Fruit fly (Drosophila melanogaster) whole organism, embryonic: Measurements from ENCODE around the gene TwdlB.

Experiments
- ATbp ChIP-seq: fragments of 200-800 bp; sonication (Bioruptor generic); optimal IDR thresholded peaks from 2 replicates; lab custom pipeline; 2017; ENCODE audit warnings: missing biosample characterization, mild to moderate bottlenecking, missing genetic modification characterization, missing genetic modification reagents
- Asciz ChIP-seq: fragments of 200-800 bp; sonication (Bioruptor generic); optimal IDR thresholded peaks from 2 replicates; lab custom pipeline; 2017; ENCODE audit warnings: missing biosample characterization, mild to moderate bottlenecking, missing genetic modification characterization, missing genetic modification reagents
- CG10462 ChIP-seq: fragments of 200-800 bp; sonication (Bioruptor generic); optimal IDR thresholded peaks from 2 replicates; lab custom pipeline; 2016; ENCODE audit warnings: missing biosample characterization, missing genetic modification characterization
- CG14441 ChIP-seq: fragments of 200-800 bp; sonication (Bioruptor generic); IDR thresholded peaks from 2 replicates; pipeline ENCODE4 v1.3.6; 2022; ENCODE audit warnings: missing biosample characterization, missing genetic modification characterization
- CG15479 ChIP-seq: fragments of 200-800 bp; sonication (Bioruptor generic); optimal IDR thresholded peaks from 3 replicates; lab custom pipeline; 2019; ENCODE audit warnings: missing biosample characterization, mild to moderate bottlenecking, missing genetic modification characterization, moderate library complexity
- CG15696 ChIP-seq: fragments of 200-800 bp; sonication (Bioruptor generic); optimal IDR thresholded peaks from 2 replicates; lab custom pipeline; 2019; ENCODE audit warnings: missing biosample characterization, mild to moderate bottlenecking, missing genetic modification characterization, moderate library complexity
- CG17328 ChIP-seq: fragments of 200-800 bp; sonication (Bioruptor generic); IDR thresholded peaks from 2 replicates; pipeline ENCODE4 v1.3.6; 2022; ENCODE audit warnings: missing biosample characterization, missing genetic modification characterization
- CG17568 ChIP-seq: fragments of 200-800 bp; sonication (Bioruptor generic); optimal IDR thresholded peaks from 2 replicates; lab custom pipeline; 2018; ENCODE audit warnings: missing biosample characterization, mild to moderate bottlenecking, missing genetic modification characterization, moderate library complexity
- CG18262 ChIP-seq: fragments of 200-800 bp; optimal IDR thresholded peaks from 3 replicates; lab custom pipeline; 2019; ENCODE audit warnings: missing biosample characterization, mild to moderate bottlenecking, missing genetic modification characterization, moderate library complexity
- CG1832 ChIP-seq: fragments of 200-800 bp; sonication (Bioruptor generic); optimal IDR thresholded peaks from 2 replicates; lab custom pipeline; 2017; ENCODE audit warnings: missing biosample characterization, mild to moderate bottlenecking, missing genetic modification characterization, inconsistent platforms
- CG30403 ChIP-seq: fragments of 200-800 bp; sonication (Bioruptor generic); optimal IDR thresholded peaks from 3 replicates; lab custom pipeline; 2016; ENCODE audit warnings: missing biosample characterization, missing genetic modification characterization
- CG31365 ChIP-seq: fragments of 200-800 bp; sonication (Bioruptor generic); optimal IDR thresholded peaks from 2 replicates; lab custom pipeline; 2018; ENCODE audit warnings: missing biosample characterization, mild to moderate bottlenecking, missing genetic modification characterization
- CG32532 ChIP-seq: fragments of 200-800 bp; sonication (Bioruptor generic); IDR thresholded peaks from 2 replicates; pipeline ENCODE4 v1.3.6; 2022; ENCODE audit warnings: missing biosample characterization, missing genetic modification characterization
- CG3995 ChIP-seq: fragments of 200-800 bp; sonication (Bioruptor generic); optimal IDR thresholded peaks from 3 replicates; lab custom pipeline; 2016; ENCODE audit warnings: missing biosample characterization, missing genetic modification characterization
- CG43689 ChIP-seq: fragments of 200-800 bp; sonication (Bioruptor generic); IDR thresholded peaks from 2 replicates; pipeline ENCODE4 v1.3.6; 2022; ENCODE audit warnings: missing biosample characterization, missing genetic modification characterization
- CG6175 ChIP-seq: fragments of 200-800 bp; sonication (Bioruptor generic); IDR thresholded peaks from 3 replicates; pipeline ENCODE4 v1.3.6; 2022; ENCODE audit warnings: missing biosample characterization, missing genetic modification characterization
- CG6854 ChIP-seq: fragments of 200-800 bp; sonication (Bioruptor generic); optimal IDR thresholded peaks from 3 replicates; lab custom pipeline; 2017; ENCODE audit warnings: missing biosample characterization, mild to moderate bottlenecking, missing genetic modification characterization
- CG7271 ChIP-seq: fragments of 200-800 bp; sonication (Bioruptor generic); optimal IDR thresholded peaks from 2 replicates; lab custom pipeline; 2018; ENCODE audit warnings: missing biosample characterization, mild to moderate bottlenecking, missing genetic modification characterization, moderate library complexity
- CG8944 ChIP-seq: fragments of 200-800 bp; sonication (Bioruptor generic); optimal IDR thresholded peaks from 3 replicates; lab custom pipeline; 2016; ENCODE audit warnings: missing biosample characterization, missing genetic modification characterization
- Dbx ChIP-seq: fragments of 200-800 bp; sonication (Bioruptor generic); IDR thresholded peaks from 3 replicates; pipeline ENCODE4 v1.3.6; 2022; ENCODE audit warnings: missing biosample characterization, missing genetic modification characterization
- Dek ChIP-seq: fragments of 200-800 bp; sonication (Bioruptor generic); optimal IDR thresholded peaks from 3 replicates; lab custom pipeline; 2019; ENCODE audit warnings: missing biosample characterization, mild to moderate bottlenecking, missing genetic modification characterization, moderate library complexity
- Ets65A ChIP-seq: fragments of 200-800 bp; sonication (Bioruptor generic); peaks from one replicate; lab custom pipeline; 2016; ENCODE audit warnings: missing biosample characterization, missing genetic modification characterization
- Fer2 ChIP-seq: fragments of 200-800 bp; sonication (Bioruptor generic); optimal IDR thresholded peaks from 2 replicates; lab custom pipeline; 2018; ENCODE audit warnings: missing biosample characterization, mild to moderate bottlenecking, missing genetic modification characterization, moderate library complexity
- Hey ChIP-seq: fragments of 200-800 bp; sonication (Bioruptor generic); optimal IDR thresholded peaks from 3 replicates; lab custom pipeline; 2018; ENCODE audit warnings: missing biosample characterization, mild to moderate bottlenecking, missing genetic modification characterization
- Hmr ChIP-seq: fragments of 200-800 bp; sonication (Bioruptor generic); optimal IDR thresholded peaks from 3 replicates; lab custom pipeline; 2017; ENCODE audit warnings: mild to moderate bottlenecking, missing biosample characterization, missing genetic modification reagents, missing genetic modification characterization
- Jarid2 ChIP-seq: fragments of 200-800 bp; sonication (Bioruptor generic); optimal IDR thresholded peaks from 3 replicates; lab custom pipeline; 2017; ENCODE audit warnings: mild to moderate bottlenecking, missing biosample characterization, missing genetic modification reagents, missing genetic modification characterization
- Neu2 ChIP-seq: fragments of 200-800 bp; sonication (Bioruptor generic); optimal IDR thresholded peaks from 3 replicates; lab custom pipeline; 2016; ENCODE audit warnings: missing biosample characterization, missing genetic modification characterization, borderline replicate concordance
- Sin3A ChIP-seq: fragments of >200 bp; optimal IDR thresholded peaks from 2 replicates; lab custom pipeline; 2018
- Sox100B ChIP-seq: fragments of 200-800 bp; sonication (Bioruptor generic); optimal IDR thresholded peaks from 3 replicates; lab custom pipeline; 2018; ENCODE audit warnings: missing biosample characterization, mild to moderate bottlenecking, missing genetic modification characterization
- Ssrp ChIP-seq: fragments of 200-800 bp; sonication (Bioruptor generic); optimal IDR thresholded peaks from 2 replicates; lab custom pipeline; 2018; ENCODE audit warnings: missing biosample characterization, mild to moderate bottlenecking, missing genetic modification characterization, moderate library complexity
- Usf ChIP-seq: fragments of 200-800 bp; sonication (Bioruptor generic); optimal IDR thresholded peaks from 2 replicates; lab custom pipeline; 2017; ENCODE audit warnings: missing genotype, missing biosample characterization, missing genetic modification characterization
- amos ChIP-seq: fragments of 200-800 bp; sonication (Bioruptor generic); IDR thresholded peaks from 2 replicates; pipeline ENCODE4 v1.3.6; 2022; ENCODE audit warnings: missing biosample characterization, missing genetic modification characterization; ENCODE audit not compliant: partially characterized antibody
- chm ChIP-seq: fragments of 200-800 bp; sonication (Bioruptor generic); IDR thresholded peaks from 2 replicates; pipeline ENCODE4 v1.3.6; 2022; ENCODE audit warnings: missing biosample characterization, missing genetic modification characterization
- eve ChIP-seq, 2 experiments: fragments of >200 bp; optimal IDR thresholded peaks; 2 replicates each; lab custom pipeline; 2017; ENCODE audit warnings: missing biosample characterization in 2 of 2, missing genetic modification characterization in 2 of 2
- gem ChIP-seq: fragments of 200-800 bp; sonication (Bioruptor generic); optimal IDR thresholded peaks from 2 replicates; lab custom pipeline; 2019; ENCODE audit warnings: missing biosample characterization, mild to moderate bottlenecking, missing genetic modification characterization, moderate library complexity
- gt ChIP-seq: fragments of 200-800 bp; sonication (Bioruptor generic); IDR thresholded peaks from 2 replicates; pipeline ENCODE4 v1.3.6; 2022; ENCODE audit warnings: missing biosample characterization, missing genetic modification characterization
- hbn ChIP-seq: fragments of 200-800 bp; sonication (Bioruptor generic); IDR thresholded peaks from 2 replicates; pipeline ENCODE4 v1.3.6; 2022; ENCODE audit warnings: missing biosample characterization, missing genetic modification characterization; ENCODE audit not compliant: partially characterized antibody
- hth ChIP-seq: fragments of >200 bp; optimal IDR thresholded peaks from 2 replicates; lab custom pipeline; 2017; ENCODE audit warnings: inconsistent platforms
- lov ChIP-seq, 2 experiments: fragments of 200-800 bp in 1 of 2; fragments of >200 bp in 1 of 2; sonication (Bioruptor generic) in 1 of 2; IDR thresholded peaks in 1 of 2; optimal IDR thresholded peaks in 1 of 2; 2 replicates in 1 of 2; 3 replicates in 1 of 2; pipeline versions ENCODE4 v1.3.6 to Lab custom; 2017 to 2022; ENCODE audit warnings: missing biosample characterization in 1 of 2, missing genetic modification characterization in 1 of 2
- mirr ChIP-seq: fragments of 200-800 bp; sonication (Bioruptor generic); optimal IDR thresholded peaks from 3 replicates; lab custom pipeline; 2018; ENCODE audit warnings: missing biosample characterization, mild to moderate bottlenecking, missing genetic modification characterization
- nom ChIP-seq: fragments of 200-800 bp; sonication (Bioruptor generic); optimal IDR thresholded peaks from 2 replicates; lab custom pipeline; 2017; ENCODE audit warnings: missing biosample characterization, missing genetic modification characterization, mild to moderate bottlenecking, moderate library complexity, missing genetic modification reagents
- pb ChIP-seq: fragments of 200-800 bp; sonication (Bioruptor generic); optimal IDR thresholded peaks from 3 replicates; lab custom pipeline; 2016; ENCODE audit warnings: missing biosample characterization, missing genetic modification characterization
- scrt ChIP-seq: fragments of 200-800 bp; sonication (Bioruptor generic); optimal IDR thresholded peaks from 2 replicates; lab custom pipeline; 2018; ENCODE audit warnings: missing biosample characterization, mild to moderate bottlenecking, missing genetic modification characterization, moderate library complexity
- sd ChIP-seq: fragments of 200-800 bp; sonication (Bioruptor generic); optimal IDR thresholded peaks from 3 replicates; lab custom pipeline; 2018; ENCODE audit warnings: missing biosample characterization, mild to moderate bottlenecking, missing genetic modification characterization, moderate library complexity
- so ChIP-seq: fragments of 200-800 bp; sonication (Bioruptor generic); IDR thresholded peaks from 3 replicates; pipeline ENCODE4 v1.3.6; 2022; ENCODE audit warnings: missing biosample characterization, missing genetic modification characterization
- tin ChIP-seq: fragments of 200-800 bp; sonication (Bioruptor generic); optimal IDR thresholded peaks from 3 replicates; lab custom pipeline; 2016; ENCODE audit warnings: missing biosample characterization, missing genetic modification characterization
- tll ChIP-seq, 2 experiments: fragments of 200-800 bp in 1 of 2; fragments of >200 bp in 1 of 2; sonication (Bioruptor generic) in 1 of 2; optimal IDR thresholded peaks; 2 replicates each; lab custom pipeline; 2017 to 2019; ENCODE audit warnings: missing biosample characterization in 2 of 2, missing genetic modification characterization in 2 of 2, mild to moderate bottlenecking in 1 of 2, moderate library complexity in 1 of 2
- tna ChIP-seq: fragments of 200-800 bp; sonication (Bioruptor generic); IDR thresholded peaks from 2 replicates; pipeline ENCODE4 v1.3.6; 2022; ENCODE audit warnings: missing biosample characterization, missing genetic modification characterization; ENCODE audit not compliant: partially characterized antibody
- tx ChIP-seq: fragments of 200-800 bp; sonication (Bioruptor generic); optimal IDR thresholded peaks from 2 replicates; lab custom pipeline; 2016; ENCODE audit warnings: missing biosample characterization, missing genetic modification characterization
- wek ChIP-seq: fragments of 200-800 bp; sonication (Bioruptor generic); optimal IDR thresholded peaks from 3 replicates; lab custom pipeline; 2018; ENCODE audit warnings: missing biosample characterization, mild to moderate bottlenecking, missing genetic modification characterization, moderate library complexity

Gene TwdlB

DNA sequence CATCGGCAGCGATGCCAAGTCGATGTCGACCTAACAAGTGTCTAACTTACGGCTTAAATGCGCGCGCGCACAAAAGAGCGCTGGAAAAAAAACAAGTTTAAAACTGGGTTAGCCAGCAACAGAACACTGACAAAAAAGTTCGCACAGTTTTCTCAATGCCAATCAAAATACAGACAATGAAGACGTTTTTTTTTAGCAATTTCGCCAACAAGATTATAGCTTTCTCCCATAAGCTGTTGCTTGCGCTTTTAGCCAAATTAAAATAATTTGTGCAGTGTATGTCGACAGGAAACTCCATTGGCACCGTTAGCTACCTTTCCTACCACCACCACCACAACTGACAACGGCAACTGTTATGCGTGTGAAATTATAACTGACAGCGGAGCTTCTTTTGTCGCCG is 31.3 kb upstream of the TwdlB start (continued):
- TF ChIP-seq nom (no peak), tin (peak; percentile 49), CG3995 (GFP tag; lab: Kevin White, UChicago) (no peak), CG43689 (GFP tag; lab: Robert Waterston, UW) (no peak), hth (lab: Kevin White, UChicago) (no peak), CG6175 (GFP tag; lab: Robert Waterston, UW) (no peak), CG30403 (GFP tag; lab: Kevin White, UChicago) (peak; percentile 66), Hey (tag; lab: Kevin White, UChicago) (no peak), Dbx (0 out of 3 replicates have a peak, but pooled peaks have one; percentile 28), CG1832 (GFP tag; lab: Kevin White, UChicago) (no peak), Asciz (GFP tag; lab: Kevin White, UChicago) (peak; percentile 42), amos (GFP tag; lab: Robert Waterston, UW) (no peak), Fer2 (tag; lab: Kevin White, UChicago) (no peak), tna (GFP tag; lab: Robert Waterston, UW) (no peak), CG8944 (GFP tag; lab: Kevin White, UChicago) (peak; percentile 7), hbn (GFP tag; lab: Robert Waterston, UW) (no peak), Sin3A (lab: Kevin White, UChicago) (no peak), tll (GFP tag; optimal IDR thresholded peaks at IDR 0.05; lab: Kevin White, UChicago) (no peak), wek (no peak), CG6854 (GFP tag; lab: Kevin White, UChicago) (peak; percentile 43), CG17328 (GFP tag; lab: Robert Waterston, UW) (peak; percentile 54; the same call in 1 of the 2 replicates), Neu2 (GFP tag; lab: Kevin White, UChicago) (no peak), CG31365 (tag; lab: Kevin White, UChicago) (no peak), sd (no peak), CG17568 (GFP tag; lab: Kevin White, UChicago) (no peak), chm (peak; percentile 18; the same call in 1 of the 2 replicates), Ssrp (tag; lab: Kevin White, UChicago) (no peak), Jarid2 (no peak), Hmr (peak; percentile 70), CG32532 (peak; percentile 70; the same call in 1 of the 2 replicates), gt (GFP tag; lab: Robert Waterston, UW) (no peak), ATbp (GFP tag; lab: Kevin White, UChicago) (peak; percentile 14), tx (GFP tag; lab: Kevin White, UChicago) (peak; percentile 31), Dek (tag; lab: Kevin White, UChicago) (no peak), mirr (GFP tag; lab: Kevin White, UChicago) (no peak), eve (GFP tag; optimal IDR thresholded peaks at IDR 0.05; lab: Kevin White, UChicago) (peak in 1 of 2 experiments; percentile 52), CG14441 (peak; percentile 77), gem (tag; lab: Kevin White, UChicago) (peak; percentile 74), lov (optimal IDR thresholded peaks at IDR 0.05; lab: Kevin White, UChicago) (no peak), lov (GFP tag; IDR thresholded peaks at IDR 0.05; lab: Robert Waterston, UW) (no peak), CG7271 (no peak), CG15479 (GFP tag; lab: Kevin White, UChicago) (no peak), pb (GFP tag; lab: Kevin White, UChicago) (no peak), so (GFP tag; lab: Robert Waterston, UW) (0 out of 3 replicates have a peak, but pooled peaks have one; percentile 54), Usf (GFP tag; lab: Kevin White, UChicago) (no peak), Ets65A (GFP tag; lab: Kevin White, UChicago) (peak; percentile 65), CG18262 (tag; lab: Kevin White, UChicago) (no peak), scrt (GFP tag; lab: Kevin White, UChicago) (peak; percentile 46), Sox100B (GFP tag; lab: Kevin White, UChicago) (peak; percentile 54), CG10462 (GFP tag; lab: Kevin White, UChicago) (no peak), CG15696 (tag; lab: Kevin White, UChicago) (no peak)
